Worm (Caenorhabditis elegans) whole organism, late embryonic: ENCODE measurements around the gene sri-21.

Experiments
- pag-3 ChIP-seq: sonication (generic microtip); optimal IDR thresholded peaks from 2 replicates; lab custom pipeline; 2016; ENCODE audit warnings: missing compliant biosample characterization, missing genetic modification characterization, borderline replicate concordance
- unc-86 ChIP-seq: sonication (generic microtip); optimal IDR thresholded peaks from 2 replicates; lab custom pipeline; 2016; ENCODE audit warnings: missing genetic modification characterization, missing compliant biosample characterization

DNA sequence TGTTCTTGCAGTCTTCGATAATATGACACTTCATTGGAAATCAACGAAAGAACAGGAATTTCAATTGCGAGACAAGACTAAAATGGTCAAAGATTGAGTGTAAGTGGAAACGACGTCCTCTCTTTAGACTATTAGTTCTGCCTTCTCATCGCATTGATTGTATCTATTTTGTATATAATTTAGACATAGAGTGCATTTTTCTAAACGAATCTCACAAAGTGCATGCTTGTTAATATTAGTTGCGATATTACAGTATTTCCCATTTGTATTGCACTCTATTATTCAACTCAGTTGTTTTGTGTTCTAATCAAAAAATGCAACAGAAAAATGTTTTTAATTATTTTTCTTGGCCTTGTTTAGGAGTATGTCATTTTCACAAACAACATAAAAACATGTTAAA, 11.3 kb upstream of the sri-21 start, which contains the start of gene nhr-93:
- TF ChIP-seq pag-3 (tag; lab: Kevin White, UChicago): no peak
- TF ChIP-seq unc-86 (tag; lab: Kevin White, UChicago): no peak
